Worm (Caenorhabditis elegans) whole organism, midembryonic: Measurements from ENCODE around the gene lin-29.

ENCODE experiments used
- T22C8.4 ChIP-seq: fragments of 200-800 bp; sonication (Bioruptor generic); IDR thresholded peaks from 2 replicates; pipeline ENCODE4 v1.3.6; 2022; ENCODE audit warnings: missing genetic modification characterization, missing compliant biosample characterization
- cog-1 ChIP-seq: sonication (generic microtip); optimal IDR thresholded peaks from 2 replicates; lab custom pipeline; 2016; ENCODE audit warnings: missing genetic modification characterization, missing compliant biosample characterization
- flt-1 ChIP-seq: fragments of 200-800 bp; sonication (Bioruptor generic); IDR thresholded peaks from 2 replicates; pipeline ENCODE4 v1.3.6; 2022; ENCODE audit warnings: missing genetic modification characterization, missing compliant biosample characterization
- klf-2 ChIP-seq: fragments of 200-800 bp; sonication (Bioruptor generic); conservative IDR thresholded peaks from 2 replicates; pipeline ENCODE4 v1.3.6; 2022; ENCODE audit warnings: missing genetic modification reagents, missing genetic modification characterization, missing compliant biosample characterization
- med-1 ChIP-seq: sonication (generic microtip); optimal IDR thresholded peaks from 2 replicates; lab custom pipeline; 2017; ENCODE audit warnings: missing genetic modification characterization, mild to moderate bottlenecking, missing compliant biosample characterization, antibody characterized with exemption, missing genetic modification reagents; ENCODE audit not compliant: insufficient read depth
- ref-1 ChIP-seq: fragments of 200-800 bp; sonication (Bioruptor generic); conservative IDR thresholded peaks from 2 replicates; pipeline ENCODE4 v1.3.6; 2022; ENCODE audit warnings: missing genetic modification reagents, missing genetic modification characterization, missing compliant biosample characterization
- tab-1 ChIP-seq: fragments of 200-800 bp; sonication (Bioruptor generic); IDR thresholded peaks from 2 replicates; pipeline ENCODE4 v1.3.6; 2022; ENCODE audit warnings: missing genetic modification characterization, missing compliant biosample characterization
- ztf-23 ChIP-seq: fragments of 200-800 bp; sonication (Bioruptor generic); IDR thresholded peaks from 2 replicates; pipeline ENCODE4 v1.3.6; 2022; ENCODE audit warnings: missing genetic modification reagents, missing genetic modification characterization, missing compliant biosample characterization
- ztf-29 ChIP-seq: fragments of 200-800 bp; sonication (Bioruptor generic); IDR thresholded peaks from 2 replicates; pipeline ENCODE4 v1.3.6; 2022; ENCODE audit warnings: missing genetic modification reagents, missing genetic modification characterization, missing compliant biosample characterization

Gene lin-29

DNA sequence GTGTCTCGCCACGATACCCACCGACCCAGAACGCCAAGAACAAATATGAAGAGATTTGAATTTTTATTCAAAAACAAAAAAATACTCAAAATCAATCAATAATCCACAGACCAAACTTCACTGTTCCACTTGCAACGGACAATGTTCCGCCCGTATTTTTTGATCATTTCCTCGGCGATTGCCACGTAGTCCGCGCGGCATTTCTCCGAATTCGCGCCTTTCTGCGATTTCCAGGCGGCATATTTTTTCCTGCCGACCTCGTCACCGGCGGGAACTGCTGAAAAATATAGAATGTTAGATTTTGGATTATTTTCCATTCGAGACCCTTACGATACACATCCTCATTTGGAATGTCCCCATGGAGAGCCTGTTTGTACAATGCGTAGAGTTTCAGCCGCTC, 37.1 kb upstream of the lin-29 start:
- TF ChIP-seq cog-1 (tag; lab: Kevin White, UChicago): no peak
- TF ChIP-seq ztf-29 (GFP tag; lab: Robert Waterston, UW): no peak
- TF ChIP-seq T22C8.4: no peak
- no peak for TF ChIP-seq med-1
- TF ChIP-seq tab-1 (GFP tag; lab: Robert Waterston, UW): no peak
- TF ChIP-seq klf-2 (GFP tag; lab: Robert Waterston, UW): no peak
- TF ChIP-seq flt-1 (GFP tag; lab: Robert Waterston, UW): no peak
- no peak for TF ChIP-seq ztf-23 (GFP tag; lab: Robert Waterston, UW)
- TF ChIP-seq ref-1 (GFP tag; lab: Robert Waterston, UW): no peak

- TF ChIP-seq flt-1 (GFP tag; lab: Robert Waterston, UW) (no peak), ztf-23 (GFP tag; lab: Robert Waterston, UW) (no peak), T22C8.4 (no peak)
Observed at ce11 chrII:11971009-11971636, 36.0 kb upstream of the lin-29 start.

DNA sequence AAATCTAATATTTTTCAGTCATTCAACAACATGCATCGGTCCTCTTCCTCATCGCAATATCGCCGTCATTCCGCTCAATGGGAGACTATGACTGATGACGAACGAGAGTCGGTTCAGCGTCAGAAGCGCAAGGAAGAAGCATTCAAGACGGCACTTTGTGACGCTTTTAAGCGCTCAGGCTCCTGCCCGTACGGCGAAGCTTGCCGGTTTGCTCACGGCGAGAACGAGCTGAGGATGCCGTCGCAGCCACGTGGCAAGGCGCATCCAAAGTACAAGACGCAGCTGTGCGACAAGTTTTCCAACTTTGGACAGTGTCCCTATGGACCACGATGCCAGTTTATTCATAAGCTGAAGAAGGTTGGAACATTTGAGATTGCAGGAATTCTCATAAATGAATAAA, 33.9 kb upstream of the lin-29 start:
- TF ChIP-seq ztf-29 (GFP tag; lab: Robert Waterston, UW) (no peak), med-1 (no peak), cog-1 (tag; lab: Kevin White, UChicago) (no peak), flt-1 (GFP tag; lab: Robert Waterston, UW) (no peak), ztf-23 (GFP tag; lab: Robert Waterston, UW) (no peak)

DNA sequence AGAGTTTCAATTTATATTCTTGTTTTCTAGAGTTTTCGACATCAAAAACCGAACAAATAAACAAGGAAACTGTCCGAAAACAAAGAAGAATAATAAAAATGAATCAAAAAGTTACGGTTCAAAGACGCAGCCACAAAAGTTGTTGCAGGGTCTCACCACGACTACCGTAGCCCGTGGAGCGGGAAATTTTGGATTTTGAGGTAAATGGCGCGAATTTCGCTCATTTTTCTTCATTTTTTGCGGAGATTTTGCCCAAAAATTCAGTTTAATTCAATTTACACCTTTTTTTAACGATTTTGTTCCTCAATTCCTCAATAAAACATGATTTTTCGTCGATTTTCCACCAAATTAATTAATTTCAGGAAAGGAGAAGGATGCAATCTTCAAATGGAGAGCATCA, 33.1 kb upstream of the lin-29 start, which contains the start of gene mex-1:
mex-1 (plus strand) TSS at position 363 of the 400 bp plus-strand sequence.
- no peak for TF ChIP-seq flt-1 (GFP tag; lab: Robert Waterston, UW)
- TF ChIP-seq klf-2 (GFP tag; lab: Robert Waterston, UW): no peak
- TF ChIP-seq T22C8.4: no peak
- no peak for TF ChIP-seq ztf-29 (GFP tag; lab: Robert Waterston, UW)
- no peak for TF ChIP-seq ref-1 (GFP tag; lab: Robert Waterston, UW)
- TF ChIP-seq med-1: no peak
- TF ChIP-seq ztf-23 (GFP tag; lab: Robert Waterston, UW): no peak
- no peak for TF ChIP-seq tab-1 (GFP tag; lab: Robert Waterston, UW)
- no peak for TF ChIP-seq cog-1 (tag; lab: Kevin White, UChicago)

ce11 chrII:11967507-11968127, 32.5 kb upstream of the lin-29 start, which contains the start of gene W03C9.5:
Gene W03C9.5 (minus strand): TSS chrII:11967544.
- no peak for TF ChIP-seq tab-1 (GFP tag; lab: Robert Waterston, UW)
- TF ChIP-seq cog-1 (tag; lab: Kevin White, UChicago): peak; percentile 92
- no peak; the same call in 1 of the 2 replicates for TF ChIP-seq ztf-29 (GFP tag; lab: Robert Waterston, UW)
- TF ChIP-seq med-1: peak; percentile 2
- TF ChIP-seq T22C8.4: peak; percentile 54; the same call in 1 of the 2 replicates
- TF ChIP-seq flt-1 (GFP tag; lab: Robert Waterston, UW): peak; percentile 92
- peak; percentile 88 for TF ChIP-seq ztf-23 (GFP tag; lab: Robert Waterston, UW)
- TF ChIP-seq ref-1 (GFP tag; lab: Robert Waterston, UW): peak; percentile 69
- TF ChIP-seq klf-2 (GFP tag; lab: Robert Waterston, UW): peak; percentile 89

ce11 chrII:11966602-11967001, 31.5 kb upstream of the lin-29 start, which contains the start of gene rab-7:
Gene rab-7 (minus strand): TSS chrII:11966931.
- no peak for TF ChIP-seq T22C8.4
- TF ChIP-seq klf-2 (GFP tag; lab: Robert Waterston, UW): no peak
- no peak for TF ChIP-seq tab-1 (GFP tag; lab: Robert Waterston, UW)
- TF ChIP-seq ztf-29 (GFP tag; lab: Robert Waterston, UW): no peak
- TF ChIP-seq ref-1 (GFP tag; lab: Robert Waterston, UW): no peak
- no peak for TF ChIP-seq med-1
- TF ChIP-seq ztf-23 (GFP tag; lab: Robert Waterston, UW): no peak

DNA sequence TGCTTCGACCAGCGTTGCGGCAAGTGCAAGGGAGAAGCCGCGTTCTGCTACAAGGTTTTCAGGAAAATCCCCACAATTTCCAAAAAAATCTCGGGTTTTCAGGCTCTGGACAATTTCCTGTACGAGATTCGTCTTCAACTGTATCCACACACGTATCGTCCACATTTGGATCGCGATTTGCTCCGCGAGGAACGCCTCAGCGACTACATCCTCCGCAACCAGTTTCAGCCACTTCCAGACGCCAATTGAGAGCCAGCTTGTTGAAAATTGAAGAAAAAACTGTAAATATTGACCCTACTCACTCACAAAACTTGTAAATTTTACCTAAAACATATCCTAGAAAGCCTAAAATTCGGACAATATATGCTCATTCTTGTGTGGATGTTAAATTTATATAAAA, 29.7 kb upstream of the lin-29 start:
- no peak for TF ChIP-seq T22C8.4
- TF ChIP-seq ztf-23 (GFP tag; lab: Robert Waterston, UW): no peak
- no peak for TF ChIP-seq ztf-29 (GFP tag; lab: Robert Waterston, UW)
- no peak for TF ChIP-seq ref-1 (GFP tag; lab: Robert Waterston, UW)
- TF ChIP-seq tab-1 (GFP tag; lab: Robert Waterston, UW): no peak
- TF ChIP-seq med-1: no peak
- no peak for TF ChIP-seq klf-2 (GFP tag; lab: Robert Waterston, UW)
- no peak for TF ChIP-seq flt-1 (GFP tag; lab: Robert Waterston, UW)
- no peak for TF ChIP-seq cog-1 (tag; lab: Kevin White, UChicago)

ce11 chrII:11963132-11963630, 28.0 kb upstream of the lin-29 start:
- TF ChIP-seq med-1 (no peak), ztf-23 (GFP tag; lab: Robert Waterston, UW) (no peak)

ce11 chrII:11962083-11962482, 26.9 kb upstream of the lin-29 start, which contains the start of the genes W03C9.1 and W03C9.2:
Gene W03C9.1 (minus strand): TSS chrII:11962128.
Gene W03C9.2 (plus strand): TSS chrII:11962368.
- TF ChIP-seq med-1 (no peak), ztf-23 (GFP tag; lab: Robert Waterston, UW) (no peak), flt-1 (GFP tag; lab: Robert Waterston, UW) (no peak), klf-2 (GFP tag; lab: Robert Waterston, UW) (no peak), cog-1 (tag; lab: Kevin White, UChicago) (no peak), tab-1 (GFP tag; lab: Robert Waterston, UW) (no peak), T22C8.4 (no peak), ztf-29 (GFP tag; lab: Robert Waterston, UW) (no peak), ref-1 (GFP tag; lab: Robert Waterston, UW) (no peak)
